Worm (Caenorhabditis elegans): ENCODE results near the gene M117.6.

M117.6 gene

ce11 chrIV:11809708-11810114, 18.2 kb downstream of the M117.6 start (continued):
- TF ChIP-seq mdl-1 (tag; optimal IDR thresholded peaks at IDR 0.05) (peak; percentile 20 to 34), unc-62 (GFP tag; optimal IDR thresholded peaks at IDR 0.05) (peak; percentile 54), lsy-2 (tag; optimal IDR thresholded peaks at IDR 0.05) (peak; percentile 35 to 78), nhr-77 (tag; optimal IDR thresholded peaks at IDR 0.05) (no peak), skn-1 (tag; optimal IDR thresholded peaks at IDR 0.05) (no peak), blmp-1 (tag; optimal IDR thresholded peaks at IDR 0.05; ENCODE audit: insufficient read depth) (peak; percentile 53), nhr-6 (tag; optimal IDR thresholded peaks at IDR 0.05) (peak; percentile 74), R02D3.7 (tag; optimal IDR thresholded peaks at IDR 0.05) (no peak)

ce11 chrIV:11809047-11809446, 18.9 kb downstream of the M117.6 start:
- TF ChIP-seq ztf-4 (tag; optimal IDR thresholded peaks at IDR 0.05): no peak
- TF ChIP-seq mab-5 (tag; optimal IDR thresholded peaks at IDR 0.05): no peak
- no peak for TF ChIP-seq ZK546.5 (tag; optimal IDR thresholded peaks at IDR 0.05)
- TF ChIP-seq nhr-21 (tag; optimal IDR thresholded peaks at IDR 0.05): peak; percentile 39
- peak; percentile 81 for TF ChIP-seq sma-9 (GFP tag; optimal IDR thresholded peaks at IDR 0.05)
- TF ChIP-seq sma-9 (tag; optimal IDR thresholded peaks at IDR 0.05): no peak
- TF ChIP-seq F13H6.1 (tag; optimal IDR thresholded peaks at IDR 0.05): no peak
- TF ChIP-seq lsy-2 (tag; optimal IDR thresholded peaks at IDR 0.05): peak in 1 of 2 experiments; percentile 1
- TF ChIP-seq nhr-12 (tag; optimal IDR thresholded peaks at IDR 0.05): no peak
- no peak for TF ChIP-seq zag-1 (tag; optimal IDR thresholded peaks at IDR 0.05)
- TF ChIP-seq unc-62 (GFP tag; optimal IDR thresholded peaks at IDR 0.05): no peak
- TF ChIP-seq nhr-129 (tag; optimal IDR thresholded peaks at IDR 0.05): no peak
- TF ChIP-seq nhr-6 (tag; optimal IDR thresholded peaks at IDR 0.05): no peak
- peak; percentile 17 for TF ChIP-seq blmp-1 (tag; optimal IDR thresholded peaks at IDR 0.05; ENCODE audit: insufficient read depth)
- TF ChIP-seq R02D3.7 (tag; optimal IDR thresholded peaks at IDR 0.05): no peak
- TF ChIP-seq snpc-4 (tag; optimal IDR thresholded peaks at IDR 0.05): no peak
- TF ChIP-seq fos-1 (tag; optimal IDR thresholded peaks at IDR 0.05): peak; percentile 22
- TF ChIP-seq lin-39 (tag; optimal IDR thresholded peaks at IDR 0.05): no peak
- TF ChIP-seq crh-2 (tag; optimal IDR thresholded peaks at IDR 0.05): peak; percentile 21
- TF ChIP-seq elt-3 (tag; optimal IDR thresholded peaks at IDR 0.05): no peak
- no peak for TF ChIP-seq nhr-10 (tag; optimal IDR thresholded peaks at IDR 0.05)
- no peak for TF ChIP-seq ama-1 (optimal IDR thresholded peaks at IDR 0.05)
- TF ChIP-seq ztf-1 (GFP tag; conservative IDR thresholded peaks at IDR 0.05): no peak
- no peak for TF ChIP-seq gmeb-1 (tag; optimal IDR thresholded peaks at IDR 0.05)
- no peak for TF ChIP-seq unc-55 (GFP tag; optimal IDR thresholded peaks at IDR 0.05)
- TF ChIP-seq nhr-23 (tag; optimal IDR thresholded peaks at IDR 0.05): no peak
- no peak for TF ChIP-seq skn-1 (tag; optimal IDR thresholded peaks at IDR 0.05)
- TF ChIP-seq aly-2 (tag; optimal IDR thresholded peaks at IDR 0.05): no peak
- TF ChIP-seq Y55F3AM.14 (GFP tag; optimal IDR thresholded peaks at IDR 0.05): no peak
- no peak for TF ChIP-seq nhr-11 (tag; optimal IDR thresholded peaks at IDR 0.05)
- TF ChIP-seq elt-1 (tag; optimal IDR thresholded peaks at IDR 0.05): no peak
- no peak for TF ChIP-seq nhr-25 (tag; optimal IDR thresholded peaks at IDR 0.05)
- TF ChIP-seq ztf-11 (tag; optimal IDR thresholded peaks at IDR 0.05): no peak
- no peak for TF ChIP-seq dmd-4 (tag; optimal IDR thresholded peaks at IDR 0.05)
- no peak for TF ChIP-seq lin-11 (tag; optimal IDR thresholded peaks at IDR 0.05)
- no peak for TF ChIP-seq ceh-16 (tag; optimal IDR thresholded peaks at IDR 0.05)
- no peak for TF ChIP-seq mdl-1 (tag; optimal IDR thresholded peaks at IDR 0.05)
- no peak for TF ChIP-seq ceh-82 (tag; optimal IDR thresholded peaks at IDR 0.05)
- TF ChIP-seq nhr-237 (tag; optimal IDR thresholded peaks at IDR 0.05): no peak
- no peak for TF ChIP-seq mbf-1 (tag; optimal IDR thresholded peaks at IDR 0.05)
- TF ChIP-seq sma-3 (GFP tag; optimal IDR thresholded peaks at IDR 0.05): no peak
- TF ChIP-seq nhr-77 (tag; optimal IDR thresholded peaks at IDR 0.05): no peak
- no peak for TF ChIP-seq lin-13 (GFP tag; optimal IDR thresholded peaks at IDR 0.05)

ce11 chrIV:11804053-11804452, 23.9 kb downstream of the M117.6 start, which contains the start of gene H01G02.1:
Gene H01G02.1, minus strand, starts transcription at chrIV:11804153.
- no peak for TF ChIP-seq ztf-11 (tag; optimal IDR thresholded peaks at IDR 0.05)
- TF ChIP-seq F13H6.1 (tag; optimal IDR thresholded peaks at IDR 0.05): no peak
- no peak for TF ChIP-seq nhr-21 (tag; optimal IDR thresholded peaks at IDR 0.05)
- TF ChIP-seq egl-27 (tag; optimal IDR thresholded peaks at IDR 0.05): no peak
- no peak for TF ChIP-seq nhr-11 (tag; optimal IDR thresholded peaks at IDR 0.05)
- TF ChIP-seq crh-2 (tag; optimal IDR thresholded peaks at IDR 0.05): no peak
- no peak for TF ChIP-seq lin-39 (tag; optimal IDR thresholded peaks at IDR 0.05)
- TF ChIP-seq lsy-2 (tag; optimal IDR thresholded peaks at IDR 0.05): no peak
